Worm (Caenorhabditis elegans) whole organism, mixed stage, embryonic: ENCODE data around the gene eat-17.

Experiments
- M03D4.4 ChIP-seq: sonication (generic microtip); optimal IDR thresholded peaks from 2 replicates; lab custom pipeline; 2017; ENCODE audit warnings: mild to moderate bottlenecking, missing genetic modification characterization, missing compliant biosample characterization
- blmp-1 ChIP-seq: fragments of 150-350 bp; optimal IDR thresholded peaks from 2 replicates; lab custom pipeline; 2014; ENCODE audit warnings: missing biosample characterization, missing genetic modification characterization
- lin-32 ChIP-seq: fragments of 200-800 bp; sonication (Bioruptor generic); optimal IDR thresholded peaks from 2 replicates; lab custom pipeline; 2018; ENCODE audit warnings: mild to moderate bottlenecking, missing genetic modification characterization, missing compliant biosample characterization
- nhr-237 ChIP-seq: fragments of 150-350 bp; optimal IDR thresholded peaks from 2 replicates; lab custom pipeline; 2014; ENCODE audit warnings: missing biosample characterization, missing genetic modification characterization
- nhr-76 ChIP-seq: sonication (generic microtip); optimal IDR thresholded peaks from 2 replicates; lab custom pipeline; 2017; ENCODE audit warnings: missing biosample characterization, missing genetic modification characterization
- pha-4 ChIP-seq: fragments of 150-350 bp; optimal IDR thresholded peaks from 2 replicates; lab custom pipeline; 2018; ENCODE audit warnings: missing biosample characterization, missing genetic modification reagents, missing genetic modification characterization
- snpc-4 ChIP-seq: fragments of 150-350 bp; optimal IDR thresholded peaks from 2 replicates; lab custom pipeline; 2014; ENCODE audit warnings: missing biosample characterization, missing genetic modification characterization
- unc-39 ChIP-seq: fragments of 150-350 bp; optimal IDR thresholded peaks from 2 replicates; lab custom pipeline; 2014; ENCODE audit warnings: missing biosample characterization, missing genetic modification characterization
- unc-62 ChIP-seq: fragments of 150-350 bp; optimal IDR thresholded peaks from 2 replicates; lab custom pipeline; 2014; ENCODE audit warnings: missing biosample characterization, missing genetic modification reagents, missing genetic modification characterization
- ztf-11 ChIP-seq: fragments of 150-350 bp; optimal IDR thresholded peaks from 2 replicates; lab custom pipeline; 2014; ENCODE audit warnings: missing biosample characterization, missing genetic modification characterization

- no peak for TF ChIP-seq nhr-237 (tag; lab: Kevin White, UChicago)
- no peak for TF ChIP-seq nhr-76 (tag; lab: Kevin White, UChicago)
- TF ChIP-seq unc-62, result no peak
- TF ChIP-seq pha-4 (tag; lab: Kevin White, UChicago), result no peak
- TF ChIP-seq unc-39 (tag; lab: Kevin White, UChicago), result no peak
- TF ChIP-seq snpc-4, result no peak
- no peak for TF ChIP-seq ztf-11 (tag; lab: Kevin White, UChicago)
- no peak for TF ChIP-seq lin-32 (GFP tag; lab: Kevin White, UChicago)
- TF ChIP-seq M03D4.4 (tag; lab: Kevin White, UChicago), result no peak
- TF ChIP-seq blmp-1 (tag; lab: Kevin White, UChicago), result no peak
Measured at ce11 chrX:16443657-16444056, 27.0 kb upstream of the eat-17 start.
